Worm (Caenorhabditis elegans) whole organism, early embryonic: ENCODE results near the gene nhr-92.
"Not testable (repeated sequence)": the region's sequence is repeated elsewhere in the genome, so short reads cannot be mapped to it uniquely, and the experiment has no call there.

Source experiments
- ama-1 ChIP-seq: fragments of 150-350 bp; optimal IDR thresholded peaks from 2 replicates; lab custom pipeline; 2014
- ets-7 ChIP-seq: sonication (generic microtip); optimal IDR thresholded peaks from 2 replicates; lab custom pipeline; 2016; ENCODE audit warnings: missing genotype, missing genetic modification characterization, missing compliant biosample characterization
- flt-1 ChIP-seq: fragments of 200-800 bp; sonication (Bioruptor generic); IDR thresholded peaks from 2 replicates; pipeline ENCODE4 v1.3.6; 2022; ENCODE audit warnings: missing genetic modification characterization, missing compliant biosample characterization
- hmg-4 ChIP-seq: fragments of 200-800 bp; sonication (Bioruptor generic); optimal IDR thresholded peaks from 2 replicates; lab custom pipeline; 2018; ENCODE audit warnings: mild to moderate bottlenecking, missing genetic modification characterization, missing compliant biosample characterization
- tra-4 ChIP-seq: sonication (generic microtip); optimal IDR thresholded peaks from 2 replicates; lab custom pipeline; 2017; ENCODE audit warnings: missing genetic modification characterization, missing compliant biosample characterization

DNA sequence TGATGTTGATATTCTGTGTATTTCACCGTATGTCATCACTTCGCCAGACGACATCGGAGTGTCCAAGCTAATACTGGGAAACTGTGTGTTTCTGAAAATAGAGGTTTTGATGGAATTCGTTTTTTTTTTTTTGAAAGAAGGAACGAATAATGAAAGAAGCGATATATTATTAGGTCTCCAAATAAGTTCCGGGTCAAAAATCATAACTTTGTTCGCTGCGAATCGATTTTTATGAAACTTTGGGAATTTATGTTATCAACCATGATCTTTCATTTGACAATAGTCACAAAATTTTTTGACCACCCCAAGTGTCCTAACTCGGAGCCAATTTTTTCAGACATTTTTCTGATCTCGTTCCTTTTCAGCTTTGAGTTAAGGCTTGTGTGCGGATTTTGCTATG, 25.3 kb downstream of the nhr-92 start, which contains the start of gene nhr-274:
- not testable (repeated sequence) for TF ChIP-seq tra-4 (tag; lab: Kevin White, UChicago); ama-1 (lab: Kevin White, UChicago); ets-7 (tag; lab: Kevin White, UChicago); flt-1 (GFP tag; lab: Robert Waterston, UW); hmg-4 (GFP tag; lab: Kevin White, UChicago)
